Worm (Caenorhabditis elegans): Measurements from ENCODE around the gene twk-39.

ce11 chrIII:11816523-11817003 is 21.0 kb downstream of the twk-39 start, which contains the start of gene C18D11.1:
- TF ChIP-seq unc-130 (GFP tag; optimal IDR thresholded peaks at IDR 0.05): no peak
- no peak for TF ChIP-seq ztf-28 (GFP tag; IDR thresholded peaks at IDR 0.05)
- TF ChIP-seq F55B11.4 (tag; optimal IDR thresholded peaks at IDR 0.05; ENCODE audit: borderline replicate concordance, insufficient read depth): no peak
- TF ChIP-seq ceh-100 (GFP tag; IDR thresholded peaks at IDR 0.05): no peak
- no peak for TF ChIP-seq B0035.1 (tag; optimal IDR thresholded peaks at IDR 0.05)
- no peak for TF ChIP-seq pbrm-1 (GFP tag; IDR thresholded peaks at IDR 0.05)
- TF ChIP-seq ztf-3 (GFP tag; optimal IDR thresholded peaks at IDR 0.05): no peak
- TF ChIP-seq snpc-1.3 (tag; optimal IDR thresholded peaks at IDR 0.05; ENCODE audit: insufficient read depth): no peak
- TF ChIP-seq unc-62 (GFP tag; optimal IDR thresholded peaks at IDR 0.05): no peak
- TF ChIP-seq Y67H2A.10 (GFP tag; conservative IDR thresholded peaks at IDR 0.05): no peak
- no peak for TF ChIP-seq Y56A3A.18 (GFP tag; IDR thresholded peaks at IDR 0.05)
- no peak for TF ChIP-seq lag-1 (GFP tag; IDR thresholded peaks at IDR 0.05)
